Worm (Caenorhabditis elegans) whole organism, L3 larva: Measurements from ENCODE around the gene str-83.
A peak's percentile ranks its signal among the peaks of the same experiment; 100 is the strongest.

Experiments used
- R02D3.7 ChIP-seq: fragments of 150-350 bp; optimal IDR thresholded peaks from 2 replicates; lab custom pipeline; 2014; ENCODE audit warnings: missing biosample characterization, missing genetic modification characterization
- ZK546.5 ChIP-seq: sonication (generic microtip); optimal IDR thresholded peaks from 2 replicates; lab custom pipeline; 2017; ENCODE audit warnings: missing biosample characterization, missing genetic modification characterization
- ceh-28 ChIP-seq: fragments of 150-350 bp; optimal IDR thresholded peaks from 2 replicates; lab custom pipeline; 2014; ENCODE audit warnings: missing biosample characterization, missing genetic modification reagents, missing genetic modification characterization
- ceh-82 ChIP-seq: fragments of 150-350 bp; optimal IDR thresholded peaks from 2 replicates; lab custom pipeline; 2014; ENCODE audit warnings: missing biosample characterization, missing genetic modification characterization
- ceh-9 ChIP-seq: sonication (generic microtip); optimal IDR thresholded peaks from 2 replicates; lab custom pipeline; 2018; ENCODE audit warnings: missing biosample characterization, missing genetic modification characterization
- daf-12 ChIP-seq: fragments of 150-350 bp; optimal IDR thresholded peaks from 2 replicates; lab custom pipeline; 2014; ENCODE audit warnings: missing biosample characterization, missing genetic modification reagents, missing genetic modification characterization
- egl-27 ChIP-seq: sonication (generic microtip); optimal IDR thresholded peaks from 4 replicates; lab custom pipeline; 2017; ENCODE audit warnings: missing biosample characterization, missing genetic modification reagents, missing genetic modification characterization
- egl-5 ChIP-seq: fragments of 150-350 bp; optimal IDR thresholded peaks from 2 replicates; lab custom pipeline; 2017; ENCODE audit warnings: missing biosample characterization, missing genetic modification reagents, missing genetic modification characterization, inconsistent platforms
- elt-2 ChIP-seq: sonication (generic microtip); optimal IDR thresholded peaks from 2 replicates; lab custom pipeline; 2016; ENCODE audit warnings: missing genetic modification reagents, mild to moderate bottlenecking, missing genetic modification characterization, missing compliant biosample characterization
- fkh-10 ChIP-seq: sonication (generic microtip); optimal IDR thresholded peaks from 2 replicates; lab custom pipeline; 2017; ENCODE audit warnings: missing biosample characterization, missing genetic modification reagents, missing genetic modification characterization
- fkh-2 ChIP-seq: fragments of 150-350 bp; optimal IDR thresholded peaks from 2 replicates; lab custom pipeline; 2014; ENCODE audit warnings: missing biosample characterization, missing genetic modification reagents, missing genetic modification characterization
- fos-1 ChIP-seq: fragments of 150-350 bp; optimal IDR thresholded peaks from 2 replicates; lab custom pipeline; 2014; ENCODE audit warnings: missing biosample characterization, missing genetic modification characterization
- hmg-11 ChIP-seq: sonication (generic microtip); optimal IDR thresholded peaks from 2 replicates; lab custom pipeline; 2016; ENCODE audit warnings: missing genetic modification characterization, missing compliant biosample characterization
- jun-1 ChIP-seq: fragments of 150-350 bp; optimal IDR thresholded peaks from 2 replicates; lab custom pipeline; 2014; ENCODE audit warnings: missing biosample characterization, missing genetic modification reagents, missing genetic modification characterization
- lin-15B ChIP-seq: fragments of 150-350 bp; optimal IDR thresholded peaks from 2 replicates; lab custom pipeline; 2014; ENCODE audit warnings: missing biosample characterization, missing genetic modification characterization
- lin-39 ChIP-seq: fragments of 150-350 bp; optimal IDR thresholded peaks from 2 replicates; lab custom pipeline; 2018; ENCODE audit warnings: missing biosample characterization, missing genetic modification reagents, missing genetic modification characterization
- lsy-12 ChIP-seq: sonication (generic microtip); optimal IDR thresholded peaks from 2 replicates; lab custom pipeline; 2016; ENCODE audit warnings: mild to moderate bottlenecking, missing genetic modification characterization, missing compliant biosample characterization
- mdl-1 ChIP-seq: fragments of 150-350 bp; optimal IDR thresholded peaks from 2 replicates; lab custom pipeline; 2014; ENCODE audit warnings: missing biosample characterization, missing genetic modification characterization
- mml-1 ChIP-seq: fragments of 150-350 bp; sonication (generic microtip); optimal IDR thresholded peaks from 3 replicates; lab custom pipeline; 2014; ENCODE audit warnings: missing biosample characterization, missing genetic modification characterization
- nhr-11 ChIP-seq: fragments of 150-350 bp; optimal IDR thresholded peaks from 2 replicates; lab custom pipeline; 2014; ENCODE audit warnings: missing biosample characterization, missing genetic modification characterization
- nhr-23 ChIP-seq: fragments of 150-350 bp; optimal IDR thresholded peaks from 2 replicates; lab custom pipeline; 2014; ENCODE audit warnings: missing biosample characterization, missing genetic modification reagents, missing genetic modification characterization
- nhr-237 ChIP-seq: fragments of 150-350 bp; optimal IDR thresholded peaks from 2 replicates; lab custom pipeline; 2014; ENCODE audit warnings: missing biosample characterization, missing genetic modification characterization
- nhr-28 ChIP-seq: fragments of 150-350 bp; optimal IDR thresholded peaks from 2 replicates; lab custom pipeline; 2014; ENCODE audit warnings: missing biosample characterization, missing genetic modification characterization
- nhr-43 ChIP-seq: sonication (generic microtip); optimal IDR thresholded peaks from 2 replicates; lab custom pipeline; 2016; ENCODE audit warnings: mild to moderate bottlenecking, missing genetic modification characterization, missing compliant biosample characterization; ENCODE audit not compliant: poor library complexity, severe bottlenecking
- nhr-67 ChIP-seq: fragments of 150-350 bp; optimal IDR thresholded peaks from 2 replicates; lab custom pipeline; 2014; ENCODE audit warnings: missing biosample characterization, missing genetic modification characterization
- nhr-77 ChIP-seq: fragments of 150-350 bp; optimal IDR thresholded peaks from 2 replicates; lab custom pipeline; 2014; ENCODE audit warnings: missing biosample characterization, missing genetic modification characterization
- pha-4 ChIP-seq: fragments of 150-350 bp; optimal IDR thresholded peaks from 2 replicates; lab custom pipeline; 2014; ENCODE audit warnings: missing biosample characterization, missing genetic modification reagents, missing genetic modification characterization
- pqm-1 ChIP-seq: fragments of 150-350 bp; optimal IDR thresholded peaks from 2 replicates; lab custom pipeline; 2017; ENCODE audit warnings: missing biosample characterization, missing genetic modification characterization, inconsistent platforms
- sea-2 ChIP-seq: fragments of 150-350 bp; sonication (generic microtip); optimal IDR thresholded peaks from 4 replicates; lab custom pipeline; 2014; ENCODE audit warnings: missing biosample characterization, missing genetic modification reagents, missing genetic modification characterization
- snpc-4 ChIP-seq: fragments of 150-350 bp; optimal IDR thresholded peaks from 2 replicates; lab custom pipeline; 2014; ENCODE audit warnings: missing biosample characterization, missing genetic modification characterization
- unc-62 ChIP-seq: fragments of 150-350 bp; sonication (generic microtip); optimal IDR thresholded peaks from 4 replicates; lab custom pipeline; 2014; ENCODE audit warnings: missing biosample characterization, missing genetic modification reagents, missing genetic modification characterization
- zag-1 ChIP-seq: fragments of 150-350 bp; optimal IDR thresholded peaks from 2 replicates; lab custom pipeline; 2014; ENCODE audit warnings: missing biosample characterization, missing genetic modification characterization
- ztf-11 ChIP-seq: fragments of 150-350 bp; optimal IDR thresholded peaks from 2 replicates; lab custom pipeline; 2014; ENCODE audit warnings: missing biosample characterization, missing genetic modification characterization
- ztf-4 ChIP-seq: fragments of 150-350 bp; optimal IDR thresholded peaks from 2 replicates; lab custom pipeline; 2014; ENCODE audit warnings: missing biosample characterization, missing genetic modification characterization

The str-83 gene

DNA sequence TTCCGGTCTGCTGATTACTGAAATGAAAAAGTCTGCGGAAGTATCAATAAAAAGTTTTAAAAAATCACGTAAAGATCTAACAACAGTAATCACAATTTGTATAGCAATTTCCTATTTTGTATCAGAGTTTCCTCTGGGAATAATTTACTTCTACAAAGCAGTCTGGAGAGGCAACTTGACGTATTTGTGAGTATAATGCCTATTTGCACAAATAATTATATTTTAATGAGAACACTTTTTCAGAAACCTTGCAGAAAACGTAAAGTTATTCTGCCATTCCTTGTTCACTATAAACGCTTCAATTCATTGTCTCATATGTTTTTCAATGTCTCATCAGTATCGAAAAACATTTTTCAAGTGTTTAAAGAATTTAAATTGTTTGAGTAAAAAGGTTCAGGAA is 41.5 kb downstream of the str-83 start:
- TF ChIP-seq zag-1 (tag; lab: Kevin White, UChicago) (no peak), fkh-2 (no peak), sea-2 (GFP tag; lab: Kevin White, UChicago) (no peak), egl-5 (no peak), nhr-67 (tag; lab: Kevin White, UChicago) (no peak), ztf-4 (tag; lab: Kevin White, UChicago) (no peak), ztf-11 (no peak), R02D3.7 (tag; lab: Kevin White, UChicago) (no peak), nhr-11 (tag; lab: Kevin White, UChicago) (no peak), fos-1 (no peak), fkh-10 (GFP tag; lab: Kevin White, UChicago) (no peak), daf-12 (tag; lab: Kevin White, UChicago) (no peak), ceh-9 (tag; lab: Kevin White, UChicago) (no peak), jun-1 (tag; lab: Kevin White, UChicago) (no peak), lin-15B (tag; lab: Kevin White, UChicago) (no peak), ZK546.5 (tag; lab: Kevin White, UChicago) (no peak), mdl-1 (tag; lab: Kevin White, UChicago) (no peak), nhr-23 (tag; lab: Kevin White, UChicago) (no peak), nhr-237 (tag; lab: Kevin White, UChicago) (no peak)

DNA sequence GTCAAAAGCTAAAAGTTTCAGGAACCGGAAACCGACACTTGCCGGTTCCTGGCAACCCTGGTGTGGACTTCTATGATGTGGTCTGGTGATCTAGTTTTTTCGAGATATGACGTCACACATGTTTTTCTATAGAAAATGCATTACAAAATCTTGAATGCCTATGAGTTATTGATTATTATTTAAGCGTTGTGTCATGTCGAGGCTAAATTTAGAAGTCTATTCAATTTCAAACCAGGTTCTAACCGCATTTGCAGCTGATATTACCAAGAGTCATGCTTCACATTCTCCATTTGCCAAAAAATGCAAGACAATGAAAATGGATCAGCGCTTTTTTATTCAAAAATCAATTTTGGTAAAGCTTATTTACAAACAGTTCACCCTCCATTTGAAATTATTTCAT is 42.1 kb downstream of the str-83 start, which contains the start of gene K09D9.3:
TSS of gene K09D9.3 (plus strand) at position 301 of the 400 bp plus-strand sequence.
- TF ChIP-seq lin-39 (tag; lab: Kevin White, UChicago) = no peak
- TF ChIP-seq egl-27 (tag; lab: Kevin White, UChicago) = no peak

DNA sequence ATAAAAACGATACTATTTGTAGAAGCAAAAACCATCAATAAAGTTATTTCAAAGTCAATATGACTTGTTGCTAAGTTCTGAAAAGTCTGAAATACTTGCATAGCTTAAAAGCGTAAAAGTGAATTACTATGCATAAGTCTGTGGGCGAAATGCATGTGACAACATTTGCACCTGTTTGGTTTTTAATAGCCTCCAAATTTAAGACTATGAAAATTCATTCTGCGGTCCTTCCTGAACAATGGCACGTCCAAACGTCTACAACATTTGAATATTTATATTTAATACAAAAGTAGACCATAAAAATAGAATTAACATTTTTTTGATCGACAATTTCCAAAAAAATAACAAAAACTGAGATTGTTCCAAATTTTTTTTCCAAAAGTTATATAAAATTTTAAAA is 44.7 kb downstream of the str-83 start, which contains the start of gene K09D9.14:
TSS of gene K09D9.14 (minus strand) at position 101 of the 400 bp plus-strand sequence.
- TF ChIP-seq lsy-12 (tag; lab: Kevin White, UChicago) (no peak), ceh-9 (tag; lab: Kevin White, UChicago) (no peak), ceh-28 (tag; lab: Kevin White, UChicago) (no peak), ceh-82 (tag; lab: Kevin White, UChicago) (no peak), nhr-28 (tag; lab: Kevin White, UChicago) (no peak), pha-4 (tag; lab: Kevin White, UChicago) (no peak), snpc-4 (tag; lab: Kevin White, UChicago) (no peak), fos-1 (no peak), nhr-67 (tag; lab: Kevin White, UChicago) (no peak), nhr-77 (tag; lab: Kevin White, UChicago) (no peak), ztf-11 (no peak), nhr-43 (tag; lab: Kevin White, UChicago) (no peak), unc-62 (GFP tag; lab: Kevin White, UChicago) (no peak), mml-1 (no peak)
- TF ChIP-seq, all 47 proteins: peak for 0

DNA sequence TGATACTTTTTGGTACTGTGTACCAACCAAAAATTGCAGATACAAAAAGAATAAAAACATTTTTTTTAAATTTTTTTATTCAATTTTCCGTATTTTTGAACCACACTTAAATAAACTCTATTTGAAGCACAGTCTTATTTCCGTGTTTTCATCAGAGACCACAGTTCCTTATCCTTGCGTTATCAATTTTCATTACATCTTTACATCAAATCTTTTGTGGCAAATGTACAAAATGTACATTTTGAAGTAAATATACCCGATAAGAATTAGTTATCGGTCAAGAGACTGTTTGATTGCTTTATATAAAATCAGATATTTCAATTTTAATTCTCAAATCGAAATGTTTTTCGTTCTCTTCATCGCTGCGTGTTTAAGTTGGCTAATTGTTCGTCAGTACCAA is 45.2 kb downstream of the str-83 start, which contains the start of gene cyp-35A3:
TSS of gene cyp-35A3 (plus strand) at position 301 of the 400 bp plus-strand sequence.
- TF ChIP-seq lsy-12 (tag; lab: Kevin White, UChicago) (no peak), nhr-11 (tag; lab: Kevin White, UChicago) (no peak), fos-1 (no peak)

DNA sequence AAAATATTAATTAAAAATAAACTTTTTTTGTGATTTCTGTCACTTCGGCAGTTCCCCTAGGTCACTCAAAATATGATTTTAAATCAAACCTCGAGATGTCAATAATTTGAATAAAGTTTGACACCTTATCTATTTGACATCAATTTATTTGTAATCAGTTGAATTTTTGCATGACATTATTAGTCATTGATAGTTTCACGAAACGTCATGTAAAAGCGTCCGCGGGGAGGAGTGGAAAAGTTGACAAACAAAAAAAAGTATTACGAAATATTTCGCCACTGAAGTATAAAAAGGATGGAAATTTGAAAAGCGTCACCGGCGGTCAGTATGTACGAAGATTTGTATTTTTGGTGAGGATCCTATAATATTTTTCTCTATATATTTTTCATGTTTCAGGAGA is 47.7 kb downstream of the str-83 start, which contains the start of gene K09D9.1:
TSS of gene K09D9.1 (plus strand) at position 271 of the 400 bp plus-strand sequence.
- TF ChIP-seq pqm-1 (tag; lab: Kevin White, UChicago) (peak; percentile 81), zag-1 (tag; lab: Kevin White, UChicago) (no peak), hmg-11 (no peak), elt-2 (peak; percentile 92), ceh-82 (tag; lab: Kevin White, UChicago) (no peak), jun-1 (tag; lab: Kevin White, UChicago) (peak; percentile 64), snpc-4 (tag; lab: Kevin White, UChicago) (no peak), R02D3.7 (tag; lab: Kevin White, UChicago) (no peak), lin-15B (tag; lab: Kevin White, UChicago) (no peak)
